Worm (Caenorhabditis elegans): Measurements from ENCODE around the gene K07B1.7.

The K07B1.7 gene

DNA sequence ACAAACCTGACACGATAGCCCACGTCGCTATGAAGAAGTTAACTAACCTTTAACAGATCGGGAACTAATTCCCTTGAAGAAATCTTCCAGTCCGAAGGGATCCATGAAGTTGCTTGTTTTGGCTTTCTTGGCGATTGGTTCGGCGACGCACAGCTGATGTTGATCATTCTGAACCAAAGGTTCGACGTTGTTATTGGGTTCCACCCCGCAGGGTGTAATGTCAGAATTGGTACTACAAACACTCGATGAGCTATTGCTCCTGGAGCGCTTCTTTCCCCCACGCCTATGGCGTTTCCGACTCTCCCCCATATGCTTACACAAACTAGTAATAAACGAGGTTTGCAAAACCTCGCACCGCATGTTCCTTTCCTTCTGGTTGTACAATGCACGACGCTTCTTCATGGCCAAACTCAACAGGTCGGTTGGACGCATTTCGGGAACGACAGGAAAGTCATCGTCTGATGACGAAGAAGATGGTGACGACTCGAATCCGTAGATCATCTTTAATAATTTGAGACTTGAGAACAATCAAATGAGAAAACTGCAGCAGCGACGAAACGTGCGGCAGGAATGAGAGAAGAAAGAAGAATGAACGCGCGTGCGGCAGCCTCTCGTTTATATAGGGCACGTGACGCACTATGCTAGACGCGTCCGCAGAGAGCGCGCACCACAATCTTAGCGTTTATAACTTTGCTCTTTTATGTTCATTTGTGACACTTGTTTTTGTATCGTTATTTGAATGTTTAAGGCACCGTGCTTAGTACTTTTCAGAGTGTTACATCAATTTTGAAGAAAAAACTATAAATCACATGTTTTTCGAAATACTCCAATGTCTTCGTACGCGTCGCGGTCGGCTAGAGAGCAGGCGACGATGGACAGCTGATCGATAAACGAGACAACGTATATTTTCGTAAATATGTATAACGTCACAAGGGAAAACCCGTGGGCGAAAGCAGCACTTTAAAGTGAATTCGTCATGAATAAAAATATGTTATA is 2.8 kb downstream of the K07B1.7 start, which contains the start of gene tos-1 (continued):
- TF ChIP-seq hlh-17 (GFP tag; optimal IDR thresholded peaks at IDR 0.05; ENCODE audit: borderline replicate concordance) (no peak), mep-1 (tag; optimal IDR thresholded peaks at IDR 0.05) (peak; percentile 94), nhr-77 (tag; optimal IDR thresholded peaks at IDR 0.05) (peak; percentile 98), unc-98 (GFP tag; IDR thresholded peaks at IDR 0.05) (peak; percentile 97), F16B12.6 (tag; optimal IDR thresholded peaks at IDR 0.05) (no peak), rnt-1 (tag; optimal IDR thresholded peaks at IDR 0.05) (peak; percentile 82), grh-1 (GFP tag; IDR thresholded peaks at IDR 0.05) (peak; percentile 99), dpl-1 (GFP tag; optimal IDR thresholded peaks at IDR 0.05) (peak; percentile 78 to 85 (median 80)), ceh-63 (GFP tag; optimal IDR thresholded peaks at IDR 0.05) (peak; percentile 48), hlh-4 (tag; optimal IDR thresholded peaks at IDR 0.05) (peak; percentile 73), lsy-2 (tag; optimal IDR thresholded peaks at IDR 0.05) (peak; percentile 89 to 96), ceh-8 (GFP tag; optimal IDR thresholded peaks at IDR 0.05) (peak; percentile 94), sox-4 (tag; optimal IDR thresholded peaks at IDR 0.05) (peak; percentile 97), ztf-11 (tag; optimal IDR thresholded peaks at IDR 0.05) (peak in 1 of 2 experiments; percentile 96), sptf-1 (tag; optimal IDR thresholded peaks at IDR 0.05) (no peak), lin-39 (tag; optimal IDR thresholded peaks at IDR 0.05) (peak; percentile 86), tbx-2 (tag; optimal IDR thresholded peaks at IDR 0.05) (peak; percentile 99), jun-1 (tag; optimal IDR thresholded peaks at IDR 0.05) (peak; percentile 99), snu-23 (GFP tag; optimal IDR thresholded peaks at IDR 0.05) (peak; percentile 100), pqm-1 (tag; optimal IDR thresholded peaks at IDR 0.05) (no peak), xbp-1 (tag; optimal IDR thresholded peaks at IDR 0.05) (peak; percentile 99), nhr-47 (tag; optimal IDR thresholded peaks at IDR 0.05) (peak; percentile 100), nhr-19 (GFP tag; conservative IDR thresholded peaks at IDR 0.05) (peak; percentile 98), ama-1 (optimal IDR thresholded peaks at IDR 0.05) (peak; percentile 99), nhr-84 (tag; optimal IDR thresholded peaks at IDR 0.05) (peak; percentile 71), fkh-4 (tag; optimal IDR thresholded peaks at IDR 0.05; ENCODE audit: borderline replicate concordance) (peak; percentile 92), vab-15 (tag; optimal IDR thresholded peaks at IDR 0.05) (peak; percentile 97), fkh-10 (GFP tag; optimal IDR thresholded peaks at IDR 0.05) (peak; percentile 98), C04F5.9 (tag; optimal IDR thresholded peaks at IDR 0.05) (peak; percentile 89), ets-5 (GFP tag; IDR thresholded peaks at IDR 0.05) (0 out of 2 replicates have a peak, but pooled peaks have one; percentile 69), unc-86 (tag; optimal IDR thresholded peaks at IDR 0.05) (peak; percentile 100), fos-1 (tag; optimal IDR thresholded peaks at IDR 0.05) (peak; percentile 90), C34B4.2 (tag; optimal IDR thresholded peaks at IDR 0.05) (peak; percentile 90), ceh-82 (tag; optimal IDR thresholded peaks at IDR 0.05) (peak; percentile 73 to 95 (median 94)), lin-15B (tag; optimal IDR thresholded peaks at IDR 0.05) (peak; percentile 66), lin-35 (GFP tag; optimal IDR thresholded peaks at IDR 0.05) (peak; percentile 87 to 93), blmp-1 (tag; optimal IDR thresholded peaks at IDR 0.05) (peak; percentile 72), mab-9 (GFP tag; IDR thresholded peaks at IDR 0.05) (peak; percentile 95)

DNA sequence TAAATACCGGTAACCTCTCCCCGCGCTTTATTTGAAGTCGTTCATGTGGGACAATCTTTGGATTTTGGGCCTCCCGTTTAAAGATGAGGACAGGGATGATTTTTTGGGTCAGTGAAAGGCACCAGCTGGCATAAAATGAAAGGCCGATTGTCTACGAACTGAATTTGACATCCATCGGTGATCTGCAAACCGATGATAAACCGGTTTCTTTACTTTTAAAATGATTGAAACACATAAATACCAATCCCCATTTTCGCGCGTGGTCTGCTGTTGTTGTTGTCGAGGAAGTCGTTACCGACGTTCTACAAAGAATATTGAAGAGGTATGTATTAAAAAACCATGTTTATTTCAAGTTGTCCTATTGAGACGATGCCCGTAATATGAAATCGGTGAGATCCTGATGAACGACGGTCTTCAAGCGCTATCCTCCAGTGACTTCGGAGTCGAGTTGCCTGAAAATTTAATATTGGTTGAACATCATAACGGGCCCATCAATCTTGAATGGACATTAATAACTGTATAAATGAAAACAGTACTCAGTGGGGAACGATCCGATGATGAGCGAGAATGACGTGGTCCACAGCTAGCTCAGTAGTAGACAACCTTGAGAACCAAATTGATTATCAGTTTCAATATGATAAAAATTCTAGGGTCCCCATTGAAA is 3.7 kb downstream of the K07B1.7 start:
- TF ChIP-seq nhr-19 (GFP tag; conservative IDR thresholded peaks at IDR 0.05) (0 out of 2 replicates have a peak, but pooled peaks have one; percentile 25), efl-1 (optimal IDR thresholded peaks at IDR 0.05) (no peak), efl-1 (GFP tag; optimal IDR thresholded peaks at IDR 0.05 in 1 of 2) (peak in 1 of 2 experiments; percentile 93), ama-1 (optimal IDR thresholded peaks at IDR 0.05) (no peak), nhr-85 (tag) (peak; percentile 20), isw-1 (GFP tag; IDR thresholded peaks at IDR 0.05) (peak; percentile 14; the same call in 1 of the 2 replicates), Y116A8C.19 (tag; optimal IDR thresholded peaks at IDR 0.05; ENCODE audit: borderline replicate concordance) (no peak)

Data from whole organism, L1 larva.